Fruit fly (Drosophila melanogaster) whole organism, wandering third instar larva: ENCODE data around the gene Coq3.

Experiments used
- Abd-B ChIP-seq: fragments of >200 bp; optimal IDR thresholded peaks from 2 replicates; lab custom pipeline; 2017; ENCODE audit warnings: missing biosample characterization, missing genetic modification characterization
- CG9705 ChIP-seq: fragments of 200-800 bp; sonication (Bioruptor generic); optimal IDR thresholded peaks from 2 replicates; lab custom pipeline; 2018; ENCODE audit warnings: missing biosample characterization, mild to moderate bottlenecking, missing genetic modification characterization
- CrebA ChIP-seq: fragments of 200-800 bp; sonication (Bioruptor generic); optimal IDR thresholded peaks from 2 replicates; lab custom pipeline; 2016; ENCODE audit warnings: missing biosample characterization, mild to moderate bottlenecking, missing genetic modification characterization, borderline replicate concordance
- Dif ChIP-seq: fragments of 200-275, 200-300 bp; sonication (Bioruptor generic); optimal IDR thresholded peaks from 2 replicates; lab custom pipeline; 2018; ENCODE audit warnings: missing biosample characterization, missing genetic modification characterization; ENCODE audit not compliant: partially characterized antibody
- GATAd ChIP-seq: sonication (Bioruptor generic); optimal IDR thresholded peaks from 2 replicates; lab custom pipeline; 2016; ENCODE audit warnings: missing biosample characterization, missing genetic modification characterization
- HLH106 ChIP-seq: fragments of 200-800 bp; optimal IDR thresholded peaks from 3 replicates; lab custom pipeline; 2019; ENCODE audit warnings: missing biosample characterization, mild to moderate bottlenecking, missing genetic modification characterization, moderate library complexity
- Hnf4 ChIP-seq: fragments of 200-800 bp; sonication (Bioruptor generic); optimal IDR thresholded peaks from 2 replicates; lab custom pipeline; 2016; ENCODE audit warnings: missing biosample characterization, mild to moderate bottlenecking, missing genetic modification characterization
- Hr83 ChIP-seq: fragments of 200-300 bp; sonication (Bioruptor generic); optimal IDR thresholded peaks from 2 replicates; lab custom pipeline; 2016; ENCODE audit warnings: missing biosample characterization, mild to moderate bottlenecking, missing genetic modification characterization, moderate library complexity; ENCODE audit not compliant: poor library complexity, severe bottlenecking
- Jra ChIP-seq: sonication (Bioruptor generic); optimal IDR thresholded peaks from 2 replicates; lab custom pipeline; 2016; ENCODE audit warnings: missing biosample characterization, missing genetic modification characterization
- Mio ChIP-seq: sonication (Bioruptor generic); optimal IDR thresholded peaks from 2 replicates; lab custom pipeline; 2016; ENCODE audit warnings: missing biosample characterization, missing genetic modification characterization
- Myc ChIP-seq: fragments of >200 bp; optimal IDR thresholded peaks from 2 replicates; lab custom pipeline; 2017
- N ChIP-seq: fragments of >200 bp; optimal IDR thresholded peaks from 2 replicates; lab custom pipeline; 2018; ENCODE audit warnings: missing biosample characterization, missing external identifiers, missing genetic modification characterization
- OdsH ChIP-seq: fragments of 200-800 bp; sonication (Bioruptor generic); optimal IDR thresholded peaks from 2 replicates; lab custom pipeline; 2016; ENCODE audit warnings: missing biosample characterization, mild to moderate bottlenecking, missing genetic modification characterization
- Rel ChIP-seq, 2 experiments: fragments of 200-800 bp; sonication (Bioruptor generic) in 1 of 2; optimal IDR thresholded peaks; 2 replicates in 1 of 2; 3 replicates in 1 of 2; lab custom pipeline; 2016 to 2019; ENCODE audit warnings: mild to moderate bottlenecking in 2 of 2, missing biosample characterization in 2 of 2, missing genetic modification characterization in 2 of 2, moderate library complexity in 1 of 2
- Vsx2 ChIP-seq: fragments of 200-300, 225-300 bp; sonication (Bioruptor generic); optimal IDR thresholded peaks from 2 replicates; lab custom pipeline; 2018; ENCODE audit warnings: missing biosample characterization, missing genetic modification characterization; ENCODE audit not compliant: partially characterized antibody
- br ChIP-seq: fragments of 200-800 bp; sonication (Bioruptor generic); optimal IDR thresholded peaks from 2 replicates; lab custom pipeline; 2016; ENCODE audit warnings: missing biosample characterization, missing genetic modification characterization
- dl ChIP-seq, 2 experiments: fragments of 175-275, 200-275 bp in 1 of 2; fragments of 200-275 bp in 1 of 2; sonication (Bioruptor generic); optimal IDR thresholded peaks; lab custom pipeline; 2018; ENCODE audit warnings: mild to moderate bottlenecking in 2 of 2, missing biosample characterization in 2 of 2, missing genetic modification characterization in 2 of 2, moderate library complexity in 2 of 2; ENCODE audit not compliant: partially characterized antibody in 2 of 2, insufficient read depth in 1 of 2
- dmrt93B ChIP-seq: fragments of 200-800 bp; sonication (Bioruptor generic); optimal IDR thresholded peaks from 2 replicates; lab custom pipeline; 2018; ENCODE audit warnings: missing biosample characterization, mild to moderate bottlenecking, missing genetic modification characterization
- fru ChIP-seq: fragments of 200-800 bp; sonication (Bioruptor generic); optimal IDR thresholded peaks from 3 replicates; lab custom pipeline; 2016; ENCODE audit warnings: missing biosample characterization, mild to moderate bottlenecking, missing genetic modification characterization
- h ChIP-seq: fragments of 200-800 bp; sonication (Bioruptor generic); optimal IDR thresholded peaks from 3 replicates; lab custom pipeline; 2016; ENCODE audit warnings: missing biosample characterization, mild to moderate bottlenecking, missing genetic modification characterization
- jim ChIP-seq: fragments of 175-275, 200-325 bp; sonication (Bioruptor generic); optimal IDR thresholded peaks from 2 replicates; lab custom pipeline; 2016; ENCODE audit warnings: missing biosample characterization, mild to moderate bottlenecking, missing genetic modification characterization
- lola ChIP-seq: fragments of >200 bp; optimal IDR thresholded peaks from 2 replicates; lab custom pipeline; 2017; ENCODE audit warnings: missing biosample characterization, missing genetic modification characterization
- pan ChIP-seq: fragments of >200 bp; optimal IDR thresholded peaks from 2 replicates; lab custom pipeline; 2017
- psq ChIP-seq: fragments of 200-800 bp; sonication (Bioruptor generic); optimal IDR thresholded peaks from 3 replicates; lab custom pipeline; 2017; ENCODE audit warnings: missing biosample characterization, mild to moderate bottlenecking, missing genetic modification characterization, moderate library complexity
- sage ChIP-seq: fragments of 200-800 bp; sonication (Bioruptor generic); optimal IDR thresholded peaks from 2 replicates; lab custom pipeline; 2016; ENCODE audit warnings: missing biosample characterization, mild to moderate bottlenecking, missing genetic modification characterization
- sv ChIP-seq: fragments of 200-800 bp; sonication (Bioruptor generic); optimal IDR thresholded peaks from 3 replicates; lab custom pipeline; 2016; ENCODE audit warnings: missing biosample characterization, missing genetic modification characterization
- tai ChIP-seq: sonication (Bioruptor generic); optimal IDR thresholded peaks from 2 replicates; lab custom pipeline; 2016; ENCODE audit warnings: missing biosample characterization, missing genetic modification characterization
- usp ChIP-seq: fragments of >200 bp; optimal IDR thresholded peaks from 2 replicates; lab custom pipeline; 2017; ENCODE audit warnings: missing biosample characterization, missing genetic modification characterization

The Coq3 gene

dm6 chr2L:21189273-21189781, 30.9 kb upstream of the Coq3 start:
- TF ChIP-seq lola (no peak), Dif (GFP tag; lab: Kevin White, UChicago) (no peak), Jra (GFP tag; lab: Kevin White, UChicago) (no peak), usp (GFP tag; lab: Kevin White, UChicago) (no peak), GATAd (GFP tag; lab: Kevin White, UChicago) (no peak), OdsH (GFP tag; lab: Kevin White, UChicago) (no peak), CrebA (GFP tag; lab: Kevin White, UChicago) (no peak), Hr83 (no peak), Myc (lab: Kevin White, UChicago) (no peak), dl (GFP tag; optimal IDR thresholded peaks at IDR 0.05; lab: Kevin White, UChicago; ENCODE audit: insufficient read depth in 1 of 2, partially characterized antibody in 2 of 2) (no peak), dmrt93B (no peak), tai (GFP tag; lab: Kevin White, UChicago) (no peak), h (no peak), Mio (GFP tag; lab: Kevin White, UChicago) (no peak), br (GFP tag; lab: Kevin White, UChicago) (no peak), sv (GFP tag; lab: Kevin White, UChicago) (no peak), fru (GFP tag; lab: Kevin White, UChicago) (no peak)

- TF ChIP-seq psq (GFP tag; lab: Kevin White, UChicago) (no peak), br (GFP tag; lab: Kevin White, UChicago) (no peak), CG9705 (GFP tag; lab: Kevin White, UChicago) (no peak), dmrt93B (no peak), fru (GFP tag; lab: Kevin White, UChicago) (no peak), lola (no peak), sage (no peak), Dif (GFP tag; lab: Kevin White, UChicago) (no peak), GATAd (GFP tag; lab: Kevin White, UChicago) (no peak), OdsH (GFP tag; lab: Kevin White, UChicago) (no peak), Hr83 (no peak), Abd-B (GFP tag; lab: Kevin White, UChicago) (no peak), Myc (lab: Kevin White, UChicago) (no peak), usp (GFP tag; lab: Kevin White, UChicago) (no peak), sv (GFP tag; lab: Kevin White, UChicago) (no peak), N (no peak), Hnf4 (GFP tag; lab: Kevin White, UChicago) (no peak)
Observed at dm6 chr2L:21187753-21188152, 29.3 kb upstream of the Coq3 start.

dm6 chr2L:21179615-21180031, 21.2 kb upstream of the Coq3 start, which contains the start of the genes bur and Mcm10:
Gene bur (minus strand): TSS chr2L:21179683.
Gene Mcm10 (plus strand): TSS chr2L:21179933.
- peak; percentile 33 for TF ChIP-seq sage
- TF ChIP-seq pan (lab: Kevin White, UChicago) = no peak
- peak; percentile 7 for TF ChIP-seq HLH106 (tag; lab: Kevin White, UChicago)

dm6 chr2L:21179217-21179520, 20.8 kb upstream of the Coq3 start:
- TF ChIP-seq Rel (GFP tag; optimal IDR thresholded peaks at IDR 0.05; lab: Kevin White, UChicago) = no peak
- TF ChIP-seq Rel (tag; optimal IDR thresholded peaks at IDR 0.05; lab: Kevin White, UChicago) = peak; percentile 67
- TF ChIP-seq Vsx2 (GFP tag; lab: Kevin White, UChicago) = no peak
- TF ChIP-seq N = no peak

dm6 chr2L:21178436-21179216, 20.2 kb upstream of the Coq3 start:
- TF ChIP-seq jim (GFP tag; lab: Kevin White, UChicago) (no peak), Vsx2 (GFP tag; lab: Kevin White, UChicago) (peak; percentile 65), psq (GFP tag; lab: Kevin White, UChicago) (peak; percentile 51)
